Worm (Caenorhabditis elegans) whole organism, young adult: ENCODE data around the gene ztf-7.

ENCODE experiments used
- B0261.1 ChIP-seq: sonication (generic microtip); optimal IDR thresholded peaks from 2 replicates; lab custom pipeline; 2016; ENCODE audit warnings: mild to moderate bottlenecking, missing genetic modification characterization, moderate library complexity, missing compliant biosample characterization
- C06A6.2 ChIP-seq: fragments of 200-800 bp; sonication (Bioruptor generic); conservative IDR thresholded peaks from 2 replicates; pipeline ENCODE4 v1.3.6; 2022; ENCODE audit warnings: missing genetic modification characterization, missing compliant biosample characterization
- C17E4.6 ChIP-seq: fragments of 200-800 bp; sonication (Bioruptor generic); IDR thresholded peaks from 2 replicates; pipeline ENCODE4 v1.3.6; 2022; ENCODE audit warnings: missing genetic modification reagents, missing genetic modification characterization, missing compliant biosample characterization
- F22D6.2 ChIP-seq: sonication (generic microtip); optimal IDR thresholded peaks from 2 replicates; lab custom pipeline; 2016; ENCODE audit warnings: mild to moderate bottlenecking, missing genetic modification characterization, missing compliant biosample characterization
- F33H1.4 ChIP-seq: fragments of 200-800 bp; sonication (Bioruptor generic); IDR thresholded peaks from 2 replicates; pipeline ENCODE4 v1.3.6; 2022; ENCODE audit warnings: missing genetic modification reagents, missing genetic modification characterization, missing compliant biosample characterization
- F49E8.2 ChIP-seq: sonication (generic microtip); optimal IDR thresholded peaks from 3 replicates; lab custom pipeline; 2017; ENCODE audit warnings: missing genetic modification characterization, mild to moderate bottlenecking, missing compliant biosample characterization, antibody characterized with exemption, moderate library complexity; ENCODE audit not compliant: insufficient read depth
- T26A5.8 ChIP-seq: sonication (generic microtip); optimal IDR thresholded peaks from 2 replicates; lab custom pipeline; 2016; ENCODE audit warnings: missing genetic modification characterization, missing compliant biosample characterization
- Y56A3A.18 ChIP-seq: fragments of 200-800 bp; sonication (Bioruptor generic); IDR thresholded peaks from 2 replicates; pipeline ENCODE4 v1.3.6; 2022; ENCODE audit warnings: missing genetic modification reagents, missing genetic modification characterization, missing compliant biosample characterization
- Y95B8A.8 ChIP-seq: fragments of 200-800 bp; sonication (Bioruptor generic); IDR thresholded peaks from 2 replicates; pipeline ENCODE4 v1.3.6; 2022; ENCODE audit warnings: missing genetic modification reagents, missing genetic modification characterization, missing compliant biosample characterization
- ama-1 ChIP-seq, 3 experiments: fragments of 150-350 bp in 1 of 3; sonication (generic microtip) in 2 of 3; optimal IDR thresholded peaks; 2 replicates each; lab custom pipeline; 2014 to 2018; ENCODE audit warnings: missing biosample characterization in 2 of 3, missing genetic modification characterization in 2 of 3, missing genetic modification reagents in 2 of 3
- attf-3 ChIP-seq: fragments of 200-800 bp; sonication (Bioruptor generic); conservative IDR thresholded peaks from 2 replicates; pipeline ENCODE4 v1.3.6; 2022; ENCODE audit warnings: missing genetic modification reagents, missing genetic modification characterization, missing compliant biosample characterization
- cebp-2 ChIP-seq: fragments of 200-800 bp; sonication (Bioruptor generic); IDR thresholded peaks from 2 replicates; pipeline ENCODE4 v1.3.6; 2022; ENCODE audit warnings: missing genetic modification characterization, missing compliant biosample characterization
- ceh-100 ChIP-seq: fragments of 200-800 bp; sonication (Bioruptor generic); IDR thresholded peaks from 2 replicates; pipeline ENCODE4 v1.3.6; 2022; ENCODE audit warnings: missing genetic modification reagents, missing genetic modification characterization, missing compliant biosample characterization
- ceh-27 ChIP-seq: fragments of 200-800 bp; sonication (Bioruptor generic); optimal IDR thresholded peaks from 2 replicates; lab custom pipeline; 2018; ENCODE audit warnings: mild to moderate bottlenecking, missing genetic modification characterization, moderate library complexity, missing compliant biosample characterization
- ceh-91 ChIP-seq: fragments of 200-800 bp; sonication (Bioruptor generic); IDR thresholded peaks from 2 replicates; pipeline ENCODE4 v1.3.6; 2022; ENCODE audit warnings: missing genetic modification reagents, missing genetic modification characterization, missing compliant biosample characterization
- dox-1 ChIP-seq: fragments of 200-800 bp; sonication (Bioruptor generic); IDR thresholded peaks from 2 replicates; pipeline ENCODE4 v1.3.6; 2022; ENCODE audit warnings: missing genetic modification reagents, missing genetic modification characterization, missing compliant biosample characterization
- dpl-1 ChIP-seq: fragments of 150-350 bp; optimal IDR thresholded peaks from 2 replicates; lab custom pipeline; 2014; ENCODE audit warnings: missing biosample characterization, missing genetic modification reagents, missing genetic modification characterization
- efl-1 ChIP-seq: fragments of 150-350 bp; optimal IDR thresholded peaks from 2 replicates; lab custom pipeline; 2014; ENCODE audit warnings: missing biosample characterization, missing genetic modification reagents, missing genetic modification characterization
- him-1 ChIP-seq: sonication (generic microtip); optimal IDR thresholded peaks from 2 replicates; lab custom pipeline; 2016; ENCODE audit warnings: missing genotype, missing genetic modification reagents, missing genetic modification characterization, missing compliant biosample characterization
- let-526 ChIP-seq: fragments of 200-800 bp; sonication (Bioruptor generic); IDR thresholded peaks from 2 replicates; pipeline ENCODE4 v1.3.6; 2022; ENCODE audit warnings: missing genetic modification reagents, missing genetic modification characterization, missing compliant biosample characterization
- lsl-1 ChIP-seq: fragments of 200-800 bp; sonication (Bioruptor generic); optimal IDR thresholded peaks from 2 replicates; lab custom pipeline; 2018; ENCODE audit warnings: mild to moderate bottlenecking, missing genetic modification characterization, moderate library complexity, missing compliant biosample characterization
- madf-10 ChIP-seq: sonication (generic microtip); optimal IDR thresholded peaks from 2 replicates; lab custom pipeline; 2016; ENCODE audit warnings: mild to moderate bottlenecking, missing genetic modification characterization, missing compliant biosample characterization
- madf-6 ChIP-seq: fragments of 200-800 bp; sonication (Bioruptor generic); IDR thresholded peaks from 2 replicates; pipeline ENCODE4 v1.3.6; 2022; ENCODE audit warnings: missing genetic modification reagents, missing genetic modification characterization, missing compliant biosample characterization
- madf-8 ChIP-seq: fragments of 200-800 bp; sonication (Bioruptor generic); conservative IDR thresholded peaks from 2 replicates; pipeline ENCODE4 v1.3.6; 2022; ENCODE audit warnings: missing genetic modification reagents, missing genetic modification characterization, missing compliant biosample characterization
- mes-4 ChIP-seq: sonication (generic microtip); optimal IDR thresholded peaks from 2 replicates; lab custom pipeline; 2016; ENCODE audit warnings: missing genotype, missing genetic modification characterization, missing compliant biosample characterization
- mxl-1 ChIP-seq: sonication (generic microtip); optimal IDR thresholded peaks from 2 replicates; lab custom pipeline; 2016; ENCODE audit warnings: missing genetic modification characterization, missing compliant biosample characterization
- nfya-2 ChIP-seq: fragments of 200-800 bp; sonication (Bioruptor generic); IDR thresholded peaks from 2 replicates; pipeline ENCODE4 v1.3.6; 2022; ENCODE audit warnings: missing genetic modification reagents, missing genetic modification characterization, missing compliant biosample characterization
- snpc-1.1 ChIP-seq: sonication (generic microtip); optimal IDR thresholded peaks from 2 replicates; lab custom pipeline; 2017; ENCODE audit warnings: missing genetic modification characterization, mild to moderate bottlenecking, missing compliant biosample characterization, antibody characterized with exemption, moderate library complexity, missing genotype, missing genetic modification reagents; ENCODE audit not compliant: insufficient read depth
- somi-1 ChIP-seq: fragments of 200-800 bp; sonication (Bioruptor generic); optimal IDR thresholded peaks from 2 replicates; lab custom pipeline; 2018; ENCODE audit warnings: mild to moderate bottlenecking, missing genetic modification characterization, missing compliant biosample characterization
- tbp1 ChIP-seq: fragments of 200-800 bp; sonication (Bioruptor generic); optimal IDR thresholded peaks from 2 replicates; lab custom pipeline; 2018; ENCODE audit warnings: mild to moderate bottlenecking, missing genetic modification characterization, missing compliant biosample characterization
- unc-130 ChIP-seq: sonication (generic microtip); optimal IDR thresholded peaks from 2 replicates; lab custom pipeline; 2016; ENCODE audit warnings: missing genetic modification reagents, missing genetic modification characterization, missing compliant biosample characterization
- xnd-1 ChIP-seq: sonication (generic microtip); optimal IDR thresholded peaks from 2 replicates; lab custom pipeline; 2016; ENCODE audit warnings: missing genotype, missing genetic modification reagents, missing genetic modification characterization, missing compliant biosample characterization
- zim-3 ChIP-seq: sonication (generic microtip); optimal IDR thresholded peaks from 2 replicates; lab custom pipeline; 2017; ENCODE audit warnings: mild to moderate bottlenecking, missing genetic modification characterization, moderate library complexity, missing compliant biosample characterization
- ztf-25 ChIP-seq: fragments of 200-800 bp; sonication (Bioruptor generic); IDR thresholded peaks from 2 replicates; pipeline ENCODE4 v1.3.6; 2022; ENCODE audit warnings: missing genetic modification reagents, missing genetic modification characterization, missing compliant biosample characterization
- ztf-3 ChIP-seq: fragments of 200-800 bp; sonication (Bioruptor generic); optimal IDR thresholded peaks from 2 replicates; lab custom pipeline; 2018; ENCODE audit warnings: mild to moderate bottlenecking, missing genetic modification characterization, missing compliant biosample characterization
- ztf-6 ChIP-seq: fragments of 200-800 bp; sonication (Bioruptor generic); IDR thresholded peaks from 2 replicates; pipeline ENCODE4 v1.3.6; 2022; ENCODE audit warnings: missing genetic modification reagents, missing genetic modification characterization, missing compliant biosample characterization

Gene ztf-7

DNA sequence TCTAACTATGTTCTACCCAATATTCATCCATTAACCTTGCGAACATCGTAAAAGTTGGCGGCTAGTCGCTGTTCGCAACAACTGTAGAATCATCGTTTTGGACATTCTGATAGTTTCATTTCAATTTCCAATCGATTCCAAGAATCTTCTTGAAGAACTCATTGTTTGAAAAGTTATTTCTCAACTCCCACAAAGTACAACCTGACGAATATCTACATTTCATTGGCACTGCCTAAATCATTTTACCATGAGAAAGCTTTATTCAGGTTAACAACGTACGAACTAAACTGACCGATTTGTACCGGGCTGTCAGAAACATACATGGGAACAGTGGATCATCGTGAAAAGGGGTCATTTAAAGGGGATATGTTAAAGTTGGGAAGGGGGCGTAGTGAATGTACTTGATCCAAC lies 2.8 kb downstream of the ztf-7 start, which contains the start of gene F46B6.6 (continued):
- TF ChIP-seq B0261.1 (tag; lab: Kevin White, UChicago), result no peak
- no peak for TF ChIP-seq ceh-100
- no peak for TF ChIP-seq F22D6.2 (tag; lab: Kevin White, UChicago)
- TF ChIP-seq Y95B8A.8 (GFP tag; lab: Robert Waterston, UW), result no peak
- TF ChIP-seq Y56A3A.18 (GFP tag; lab: Robert Waterston, UW), result 0 out of 2 replicates have a peak, but pooled peaks have one; percentile 41
- TF ChIP-seq snpc-1.1, result peak; percentile 11
- TF ChIP-seq F49E8.2, result peak; percentile 53
- no peak for TF ChIP-seq cebp-2 (GFP tag; lab: Robert Waterston, UW)
- no peak for TF ChIP-seq ztf-6

DNA sequence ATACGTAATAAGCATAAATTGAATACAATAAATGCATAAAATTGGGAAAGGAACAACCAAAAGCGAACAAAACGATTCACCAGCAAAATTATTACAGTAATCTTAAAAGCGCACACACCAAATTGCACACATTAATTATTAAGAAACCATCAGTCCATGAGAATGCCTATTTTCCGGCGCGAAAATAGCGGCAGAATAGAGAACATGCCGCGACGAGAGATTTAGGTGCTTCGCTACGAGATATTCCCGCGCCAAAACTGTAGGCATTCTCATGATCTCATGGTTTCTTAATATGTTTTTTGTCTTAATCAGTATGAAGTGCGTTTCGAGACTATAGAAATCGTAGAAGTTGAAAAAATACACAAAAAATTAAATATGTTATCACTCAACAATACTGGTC lies 5.3 kb downstream of the ztf-7 start:
- TF ChIP-seq ceh-27 (GFP tag; lab: Kevin White, UChicago) (no peak), F33H1.4 (GFP tag; lab: Robert Waterston, UW) (peak; percentile 6; the same call in 1 of the 2 replicates), dpl-1 (GFP tag; lab: Kevin White, UChicago) (peak; percentile 21), efl-1 (GFP tag; lab: Kevin White, UChicago) (peak; percentile 56), C06A6.2 (no peak), madf-8 (GFP tag; lab: Robert Waterston, UW) (0 out of 2 replicates have a peak, but pooled peaks have one; percentile 21), ama-1 (optimal IDR thresholded peaks at IDR 0.05; lab: Kevin White, UChicago) (no peak), ama-1 (GFP tag; optimal IDR thresholded peaks at IDR 0.05; lab: Kevin White, UChicago) (no peak), ztf-3 (GFP tag; lab: Kevin White, UChicago) (no peak), xnd-1 (tag; lab: Kevin White, UChicago) (peak; percentile 49), lsl-1 (GFP tag; lab: Kevin White, UChicago) (peak; percentile 45), madf-6 (GFP tag; lab: Robert Waterston, UW) (peak; percentile 82), tbp1 (GFP tag; lab: Kevin White, UChicago) (no peak), somi-1 (no peak), ceh-91 (GFP tag; lab: Robert Waterston, UW) (peak; percentile 50; the same call in 1 of the 2 replicates)
- TF ChIP-seq, all 124 proteins: peak for 8

DNA sequence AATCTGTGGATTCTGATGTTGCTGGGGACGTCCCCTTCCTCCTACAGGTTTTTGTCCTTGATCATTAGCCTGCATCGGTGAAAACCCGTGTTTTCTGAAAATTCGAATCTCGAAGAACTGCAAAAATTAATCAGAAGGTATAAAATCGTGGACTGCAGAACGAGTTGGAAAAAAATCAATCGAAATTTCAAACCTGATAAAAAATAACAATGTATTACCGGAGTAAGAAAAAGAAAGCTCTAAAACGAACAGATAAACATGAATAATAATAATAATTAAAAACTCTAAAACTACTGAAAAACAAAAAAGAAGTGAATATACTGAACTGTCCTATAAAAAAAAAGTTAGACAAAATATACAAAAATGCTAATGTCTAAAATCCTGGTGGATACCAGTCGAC lies 6.5 kb downstream of the ztf-7 start, which contains the start of gene F46B6.5:
TSS of gene F46B6.5 (minus strand) at position 101 of the 400 bp plus-strand sequence.
- 0 out of 2 replicates have a peak, but pooled peaks have one; percentile 38 for TF ChIP-seq ztf-25 (GFP tag; lab: Robert Waterston, UW)
- TF ChIP-seq T26A5.8 (tag; lab: Kevin White, UChicago), result no peak

DNA sequence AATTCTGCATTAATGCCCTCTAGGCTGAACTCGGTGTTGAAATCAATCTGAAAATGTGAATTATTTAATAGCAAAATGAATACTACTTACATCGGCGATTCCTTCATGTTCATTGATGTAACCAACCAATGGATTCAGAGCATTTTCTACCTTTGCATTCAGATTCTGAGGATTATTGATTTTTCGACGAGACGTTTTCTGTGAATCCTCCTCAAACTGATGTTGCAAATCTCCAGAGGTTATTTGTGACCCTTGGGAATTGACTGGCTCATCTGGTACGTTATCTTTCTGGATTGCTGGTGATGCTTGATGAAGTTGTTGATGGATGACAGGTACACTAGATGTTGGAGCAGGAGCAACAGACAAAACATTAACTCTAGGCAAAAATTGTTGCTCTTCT lies 7.5 kb downstream of the ztf-7 start:
- no peak for TF ChIP-seq mxl-1 (tag; lab: Kevin White, UChicago)
- no peak for TF ChIP-seq madf-10 (tag; lab: Kevin White, UChicago)
- no peak for TF ChIP-seq mes-4 (tag; lab: Kevin White, UChicago)
- no peak for TF ChIP-seq dox-1 (GFP tag; lab: Robert Waterston, UW)
- TF ChIP-seq him-1 (tag; lab: Kevin White, UChicago), result no peak

DNA sequence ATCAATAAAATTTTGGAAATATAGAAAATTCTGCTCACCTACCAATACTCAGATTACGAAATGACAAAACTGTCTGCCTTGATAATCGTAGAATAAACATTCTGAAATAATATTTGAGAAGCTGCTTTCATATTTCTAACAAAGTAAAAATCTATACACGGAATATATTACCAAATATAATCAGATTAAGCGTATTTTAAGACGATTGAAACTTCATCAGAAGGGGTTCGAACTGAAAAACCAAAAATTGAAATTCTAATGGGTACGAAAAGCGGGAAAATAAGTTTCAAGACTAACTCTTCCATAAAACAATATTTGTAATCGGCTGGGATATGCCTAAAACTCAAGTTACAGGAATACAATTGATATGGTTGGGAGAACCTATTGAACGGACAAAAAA lies 10.1 kb downstream of the ztf-7 start, which contains the start of gene F46B6.4:
TSS of gene F46B6.4 (minus strand) at position 101 of the 400 bp plus-strand sequence.
- TF ChIP-seq attf-3, result no peak
- no peak for TF ChIP-seq unc-130 (GFP tag; lab: Kevin White, UChicago)
- TF ChIP-seq madf-6 (GFP tag; lab: Robert Waterston, UW), result no peak
- TF ChIP-seq nfya-2, result no peak
- no peak for TF ChIP-seq C17E4.6 (GFP tag; lab: Robert Waterston, UW)
- TF ChIP-seq T26A5.8 (tag; lab: Kevin White, UChicago), result no peak
- no peak for TF ChIP-seq let-526 (GFP tag; lab: Robert Waterston, UW)
- TF ChIP-seq Y95B8A.8 (GFP tag; lab: Robert Waterston, UW), result no peak
- TF ChIP-seq zim-3 (tag; lab: Kevin White, UChicago), result no peak
